Worm (Caenorhabditis elegans) whole organism, L2 larva: ENCODE results near the gene vab-23.

Source experiments
- F13H6.1 ChIP-seq: sonication (generic microtip); optimal IDR thresholded peaks from 2 replicates; lab custom pipeline; 2016; ENCODE audit warnings: missing genetic modification characterization, missing compliant biosample characterization
- R02D3.7 ChIP-seq: fragments of 150-350 bp; optimal IDR thresholded peaks from 2 replicates; lab custom pipeline; 2014; ENCODE audit warnings: missing biosample characterization, missing genetic modification characterization
- nhr-25 ChIP-seq: fragments of 150-350 bp; sonication (generic microtip); optimal IDR thresholded peaks from 3 replicates; lab custom pipeline; 2014; ENCODE audit warnings: missing biosample characterization, missing genetic modification characterization
- unc-39 ChIP-seq: fragments of 150-350 bp; optimal IDR thresholded peaks from 2 replicates; lab custom pipeline; 2014; ENCODE audit warnings: missing biosample characterization, missing genetic modification characterization
- zag-1 ChIP-seq: fragments of 150-350 bp; optimal IDR thresholded peaks from 2 replicates; lab custom pipeline; 2014; ENCODE audit warnings: missing biosample characterization, missing genetic modification characterization

DNA sequence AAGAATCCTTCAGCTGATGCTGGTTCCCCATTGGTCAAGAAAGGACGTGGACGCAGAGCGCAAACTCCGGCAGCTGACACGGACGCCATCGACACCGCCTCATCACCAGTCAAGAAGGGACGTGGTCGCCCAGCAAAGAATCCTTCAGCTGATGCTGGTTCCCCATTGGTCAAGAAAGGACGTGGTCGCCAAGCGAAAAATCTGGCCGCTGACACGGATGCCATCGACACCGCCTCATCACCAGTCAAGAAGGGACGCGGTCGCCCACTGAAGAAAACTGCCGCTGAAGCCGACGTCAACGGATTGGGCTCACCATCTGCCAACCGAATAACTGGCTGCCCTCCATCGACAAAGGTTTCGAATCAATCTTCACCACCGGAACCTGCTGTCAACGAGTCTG, 15.9 kb upstream of the vab-23 start:
- TF ChIP-seq nhr-25 (tag; lab: Kevin White, UChicago) (no peak), unc-39 (tag; lab: Kevin White, UChicago) (no peak), R02D3.7 (tag; lab: Kevin White, UChicago) (no peak), zag-1 (tag; lab: Kevin White, UChicago) (no peak), F13H6.1 (no peak)
